Worm (Caenorhabditis elegans): ENCODE data around the gene D2023.6.
A peak's percentile ranks its signal among the peaks of the same experiment; 100 is the strongest.

D2023.6 gene

ce11 chrV:11852305-11852704 lies 25.2 kb downstream of the D2023.6 start:
- TF ChIP-seq unc-62 (GFP tag; optimal IDR thresholded peaks at IDR 0.05 in 1 of 2) (peak in 1 of 2 experiments; percentile 93), unc-62 (tag; optimal IDR thresholded peaks at IDR 0.05) (no peak), ceh-32 (tag; optimal IDR thresholded peaks at IDR 0.05; ENCODE audit: poor library complexity) (no peak), dve-1 (tag; optimal IDR thresholded peaks at IDR 0.05; ENCODE audit: insufficient read depth) (no peak), nhr-237 (tag; optimal IDR thresholded peaks at IDR 0.05) (no peak), snpc-4 (tag; optimal IDR thresholded peaks at IDR 0.05) (no peak), aha-1 (tag) (peak; percentile 51), gei-8 (GFP tag; optimal IDR thresholded peaks at IDR 0.05) (no peak), nhr-10 (tag; optimal IDR thresholded peaks at IDR 0.05) (no peak), lir-3 (tag; optimal IDR thresholded peaks at IDR 0.05) (no peak), ama-1 (optimal IDR thresholded peaks at IDR 0.05) (no peak), lin-38 (GFP tag; IDR thresholded peaks at IDR 0.05) (no peak), madf-9 (GFP tag; conservative IDR thresholded peaks at IDR 0.05) (no peak), egl-43 (GFP tag; IDR thresholded peaks at IDR 0.05) (no peak)

- TF ChIP-seq nhr-11 (tag; optimal IDR thresholded peaks at IDR 0.05) (no peak), php-3 (GFP tag; IDR thresholded peaks at IDR 0.05) (no peak), mdl-1 (tag; optimal IDR thresholded peaks at IDR 0.05) (peak in 1 of 2 experiments; percentile 8), dve-1 (tag; optimal IDR thresholded peaks at IDR 0.05; ENCODE audit: insufficient read depth) (peak; percentile 10), nhr-42 (GFP tag; IDR thresholded peaks at IDR 0.05) (no peak), Y48G9A.11 (GFP tag; IDR thresholded peaks at IDR 0.05) (no peak), nhr-10 (tag; optimal IDR thresholded peaks at IDR 0.05) (no peak), daf-16 (GFP tag; optimal IDR thresholded peaks at IDR 0.05) (no peak), daf-16 (tag; optimal IDR thresholded peaks at IDR 0.05) (peak; percentile 52), zip-11 (GFP tag; IDR thresholded peaks at IDR 0.05) (no peak)
Observed at ce11 chrV:11853723-11854122, 26.6 kb downstream of the D2023.6 start.

- peak in 1 of 2 experiments; percentile 14 for TF ChIP-seq lsy-2 (tag; optimal IDR thresholded peaks at IDR 0.05)
- no peak for TF ChIP-seq ceh-62 (tag; optimal IDR thresholded peaks at IDR 0.05)
- TF ChIP-seq lin-13 (GFP tag; optimal IDR thresholded peaks at IDR 0.05), result no peak
- TF ChIP-seq rbr-2 (tag; optimal IDR thresholded peaks at IDR 0.05), result peak; percentile 8
- TF ChIP-seq ces-1 (GFP tag; optimal IDR thresholded peaks at IDR 0.05), result peak; percentile 60
- TF ChIP-seq unc-62 (GFP tag; optimal IDR thresholded peaks at IDR 0.05 in 1 of 2), result peak in 1 of 2 experiments; percentile 43
- no peak for TF ChIP-seq unc-62 (tag; optimal IDR thresholded peaks at IDR 0.05)
- peak; percentile 42 for TF ChIP-seq nhr-11 (tag; optimal IDR thresholded peaks at IDR 0.05)
- TF ChIP-seq F37D6.2 (tag; optimal IDR thresholded peaks at IDR 0.05), result peak; percentile 12
- no peak for TF ChIP-seq snpc-4 (tag; optimal IDR thresholded peaks at IDR 0.05)
Observed at ce11 chrV:11854905-11855304, 27.8 kb downstream of the D2023.6 start.

ce11 chrV:11856022-11856421 lies 28.9 kb downstream of the D2023.6 start:
- TF ChIP-seq aha-1 (tag), result peak; percentile 75
- TF ChIP-seq unc-62 (GFP tag; optimal IDR thresholded peaks at IDR 0.05 in 1 of 2), result peak in 1 of 2 experiments; percentile 74
- TF ChIP-seq unc-62 (tag; optimal IDR thresholded peaks at IDR 0.05), result no peak
- TF ChIP-seq duxl-1 (tag; optimal IDR thresholded peaks at IDR 0.05; ENCODE audit: poor library complexity), result no peak
- no peak for TF ChIP-seq T26A8.4 (GFP tag; IDR thresholded peaks at IDR 0.05)
- no peak for TF ChIP-seq arid-1 (GFP tag; conservative IDR thresholded peaks at IDR 0.05)

ce11 chrV:11857756-11858155 lies 30.6 kb downstream of the D2023.6 start:
- TF ChIP-seq daf-8 (GFP tag; IDR thresholded peaks at IDR 0.05) (no peak), lin-1 (GFP tag; IDR thresholded peaks at IDR 0.05) (no peak), dpl-1 (GFP tag; optimal IDR thresholded peaks at IDR 0.05) (no peak), mep-1 (tag; optimal IDR thresholded peaks at IDR 0.05) (peak; percentile 4), hlh-30 (tag; optimal IDR thresholded peaks at IDR 0.05; ENCODE audit: insufficient read depth) (peak; percentile 39), ceh-82 (tag; optimal IDR thresholded peaks at IDR 0.05) (no peak), nhr-102 (tag; optimal IDR thresholded peaks at IDR 0.05) (no peak), mdl-1 (tag; optimal IDR thresholded peaks at IDR 0.05) (peak; percentile 8 to 17), lsy-2 (tag; optimal IDR thresholded peaks at IDR 0.05) (no peak), aha-1 (tag) (peak; percentile 97), fkh-10 (GFP tag; optimal IDR thresholded peaks at IDR 0.05) (no peak), ceh-20 (GFP tag; IDR thresholded peaks at IDR 0.05) (no peak), dmd-6 (GFP tag; IDR thresholded peaks at IDR 0.05) (peak; percentile 25; the same call in 1 of the 2 replicates), hlh-11 (tag; optimal IDR thresholded peaks at IDR 0.05) (peak; percentile 1), skn-1 (tag; optimal IDR thresholded peaks at IDR 0.05) (no peak), nhr-28 (tag; optimal IDR thresholded peaks at IDR 0.05) (peak; percentile 25), mxl-3 (GFP tag; optimal IDR thresholded peaks at IDR 0.05) (no peak)
